Worm (Caenorhabditis elegans) whole organism, late embryonic: ENCODE measurements around the gene lec-12.

ENCODE experiments used
- che-1 ChIP-seq: sonication (generic microtip); optimal IDR thresholded peaks from 2 replicates; lab custom pipeline; 2016; ENCODE audit warnings: mild to moderate bottlenecking, missing genetic modification characterization, missing compliant biosample characterization
- elt-2 ChIP-seq: sonication (generic microtip); optimal IDR thresholded peaks from 2 replicates; lab custom pipeline; 2016; ENCODE audit warnings: missing genetic modification reagents, missing genetic modification characterization, missing compliant biosample characterization
- ttx-3 ChIP-seq: sonication (generic microtip); optimal IDR thresholded peaks from 2 replicates; lab custom pipeline; 2016; ENCODE audit warnings: missing genetic modification reagents, missing genetic modification characterization, missing compliant biosample characterization

DNA sequence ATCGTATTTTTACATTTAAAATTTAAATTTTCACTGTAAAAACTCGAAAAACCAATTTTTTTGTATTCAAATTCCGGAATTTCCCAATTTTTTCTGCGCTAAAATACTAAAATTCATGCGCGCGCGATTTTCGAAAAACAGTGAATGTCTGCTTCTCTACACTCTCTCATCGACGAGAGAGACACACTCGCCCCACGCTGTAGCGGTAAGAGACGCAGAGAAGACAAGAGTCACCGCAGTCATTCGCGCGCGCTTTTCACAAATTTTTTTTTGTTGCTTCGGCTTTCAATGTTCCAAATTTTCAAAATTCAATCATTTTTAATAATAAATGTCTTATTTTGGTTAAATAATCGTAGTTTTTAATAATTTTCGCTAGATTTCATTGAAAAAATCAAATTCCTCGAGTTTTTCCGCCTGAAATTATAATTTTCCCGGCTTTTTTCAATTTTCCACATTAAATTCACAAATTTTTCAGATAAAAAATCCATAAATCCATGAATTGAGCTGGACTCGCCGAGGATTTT is 18.4 kb upstream of the lec-12 start, which contains the start of gene arid-1:
- TF ChIP-seq ttx-3 (tag; lab: Kevin White, UChicago): no peak
- TF ChIP-seq che-1 (tag; lab: Kevin White, UChicago): no peak
- peak; percentile 3 for TF ChIP-seq elt-2
